Fruit fly (Drosophila melanogaster): ENCODE results near the gene sni.

DNA sequence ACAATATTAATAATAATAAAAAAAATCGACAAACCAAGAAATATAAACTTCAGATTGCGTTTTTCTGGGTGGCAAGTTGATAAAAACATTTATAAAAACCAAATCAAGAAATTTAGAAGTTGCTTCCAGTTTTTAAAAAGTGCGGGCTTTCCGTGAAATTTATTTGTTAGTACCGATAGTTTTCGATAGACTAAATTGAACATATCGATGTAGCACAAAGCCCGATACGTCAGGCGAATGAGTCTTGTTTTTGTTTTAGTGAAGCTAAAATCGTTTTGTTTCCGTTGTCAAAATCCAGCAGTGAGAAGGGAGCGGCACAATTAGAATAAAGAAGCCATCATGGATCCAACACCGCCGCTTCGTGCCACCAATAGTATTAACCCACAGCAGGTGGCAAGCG lies 3.4 kb downstream of the sni start, which contains the start of gene CG2147:
- TF ChIP-seq ttk (optimal IDR thresholded peaks at IDR 0.05) (no peak), Myc (optimal IDR thresholded peaks at IDR 0.05) (no peak), psq (optimal IDR thresholded peaks at IDR 0.05) (no peak)

Measured in Kc167 (cell line).